Worm (Caenorhabditis elegans): Measurements from ENCODE around the gene elt-3.

DNA sequence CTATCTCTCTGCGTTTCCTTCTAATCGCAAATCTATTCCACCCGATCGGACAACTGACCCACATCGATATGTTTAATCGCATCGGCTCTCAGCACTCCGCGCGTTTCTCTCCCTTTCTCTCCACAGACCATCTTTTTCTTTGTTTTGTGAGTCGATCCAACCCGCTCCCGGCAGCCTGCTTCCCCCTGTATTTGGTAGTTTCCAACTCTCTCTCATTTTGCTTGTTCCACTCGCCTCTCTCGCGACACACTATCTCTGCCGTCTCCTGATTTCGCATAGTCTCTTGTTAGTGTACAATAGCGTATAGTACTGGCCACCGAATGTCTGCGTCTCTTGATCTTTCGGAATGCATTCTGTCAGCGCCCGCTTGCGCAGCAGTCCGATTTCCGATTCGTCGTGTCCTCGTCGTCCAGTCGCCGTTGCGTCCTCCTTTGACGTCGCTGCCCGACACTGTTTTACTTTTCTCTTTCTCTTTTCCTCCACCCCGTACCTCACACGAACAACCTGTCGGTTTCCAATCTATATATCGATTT, 16.0 kb downstream of the elt-3 start:
- TF ChIP-seq efl-1 (optimal IDR thresholded peaks at IDR 0.05) (peak; percentile 13 to 50), efl-1 (GFP tag; optimal IDR thresholded peaks at IDR 0.05 in 1 of 2) (peak in 1 of 2 experiments; percentile 75), isw-1 (GFP tag; IDR thresholded peaks at IDR 0.05) (no peak), egl-27 (tag; optimal IDR thresholded peaks at IDR 0.05) (peak; percentile 38 to 72), sox-4 (tag; optimal IDR thresholded peaks at IDR 0.05) (no peak), mep-1 (tag; optimal IDR thresholded peaks at IDR 0.05) (peak; percentile 54), elt-3 (tag; optimal IDR thresholded peaks at IDR 0.05) (peak in 4 of 6 experiments; percentile 56 to 76 (median 68)), ztf-4 (tag; optimal IDR thresholded peaks at IDR 0.05) (peak; percentile 13), unc-86 (tag; optimal IDR thresholded peaks at IDR 0.05) (no peak), unc-62 (GFP tag; optimal IDR thresholded peaks at IDR 0.05) (no peak)

Data from whole organism, L1 larva.